Fruit fly (Drosophila melanogaster) whole organism, embryonic: ENCODE measurements around the gene spidey.

Experiments
- Awh ChIP-seq: fragments of 200-800 bp; sonication (Bioruptor generic); IDR thresholded peaks from 2 replicates; pipeline ENCODE4, ENCODE4 v1.3.6; 2022; ENCODE audit warnings: missing biosample characterization, missing genetic modification characterization
- CG10267 ChIP-seq: fragments of 200-800 bp; sonication (Bioruptor generic); optimal IDR thresholded peaks from 2 replicates; lab custom pipeline; 2018; ENCODE audit warnings: missing biosample characterization, mild to moderate bottlenecking, missing genetic modification characterization, moderate library complexity
- CG10959 ChIP-seq: fragments of 200-800 bp; sonication (Bioruptor generic); IDR thresholded peaks from 2 replicates; pipeline ENCODE4 v1.3.6; 2022; ENCODE audit warnings: missing biosample characterization, missing genetic modification characterization
- CG10979 ChIP-seq: fragments of 200-800 bp; sonication (Bioruptor generic); optimal IDR thresholded peaks from 2 replicates; lab custom pipeline; 2018; ENCODE audit warnings: missing biosample characterization, mild to moderate bottlenecking, missing genetic modification characterization, moderate library complexity
- CG11695 ChIP-seq: fragments of 200-800 bp; sonication (Bioruptor generic); IDR thresholded peaks from 3 replicates; pipeline ENCODE4 v1.3.6; 2022; ENCODE audit warnings: missing biosample characterization, missing genetic modification characterization
- CG1233 ChIP-seq: fragments of 200-800 bp; sonication (Bioruptor generic); optimal IDR thresholded peaks from 4 replicates; lab custom pipeline; 2018; ENCODE audit warnings: missing biosample characterization, mild to moderate bottlenecking, missing genetic modification characterization
- CG12769 ChIP-seq: fragments of 200-800 bp; sonication (Bioruptor generic); optimal IDR thresholded peaks from 2 replicates; lab custom pipeline; 2019; ENCODE audit warnings: missing biosample characterization, mild to moderate bottlenecking, missing genetic modification characterization, moderate library complexity
- CG13287 ChIP-seq: fragments of 200-800 bp; sonication (Bioruptor generic); IDR thresholded peaks from 2 replicates; pipeline ENCODE4 v1.3.6; 2022; ENCODE audit warnings: missing biosample characterization, missing genetic modification characterization; ENCODE audit not compliant: partially characterized antibody
- CG13296 ChIP-seq: fragments of 200-800 bp; sonication (Bioruptor generic); optimal IDR thresholded peaks from 3 replicates; lab custom pipeline; 2018; ENCODE audit warnings: missing biosample characterization, mild to moderate bottlenecking, missing genetic modification characterization
- CG13775 ChIP-seq: fragments of 200-800 bp; sonication (Bioruptor generic); optimal IDR thresholded peaks from 3 replicates; lab custom pipeline; 2017; ENCODE audit warnings: missing biosample characterization, mild to moderate bottlenecking, missing genetic modification characterization
- CG14050 ChIP-seq: fragments of 200-800 bp; sonication (Bioruptor generic); IDR thresholded peaks from 3 replicates; pipeline ENCODE4 v1.3.6; 2022; ENCODE audit warnings: missing biosample characterization, missing genetic modification characterization
- CG14710 ChIP-seq: fragments of 200-800 bp; sonication (Bioruptor generic); optimal IDR thresholded peaks from 3 replicates; lab custom pipeline; 2019; ENCODE audit warnings: missing biosample characterization, mild to moderate bottlenecking, missing genetic modification characterization, moderate library complexity
- CG15479 ChIP-seq: fragments of 200-800 bp; sonication (Bioruptor generic); optimal IDR thresholded peaks from 3 replicates; lab custom pipeline; 2019; ENCODE audit warnings: missing biosample characterization, mild to moderate bottlenecking, missing genetic modification characterization, moderate library complexity
- CG17385 ChIP-seq: fragments of 200-800 bp; sonication (Bioruptor generic); optimal IDR thresholded peaks from 3 replicates; lab custom pipeline; 2018; ENCODE audit warnings: missing biosample characterization, mild to moderate bottlenecking, missing genetic modification characterization
- CG2129 ChIP-seq: fragments of 200-800 bp; sonication (Bioruptor generic); IDR thresholded peaks from 2 replicates; pipeline ENCODE4 v1.3.6; 2022; ENCODE audit warnings: missing biosample characterization, missing genetic modification characterization; ENCODE audit not compliant: partially characterized antibody
- CG32772 ChIP-seq: fragments of 200-800 bp; sonication (Bioruptor generic); IDR thresholded peaks from 2 replicates; pipeline ENCODE4 v1.3.6; 2022; ENCODE audit warnings: missing biosample characterization, missing genetic modification characterization
- CG34422 ChIP-seq: fragments of 200-800 bp; sonication (Bioruptor generic); IDR thresholded peaks from 3 replicates; pipeline ENCODE4 v1.3.6; 2022; ENCODE audit warnings: missing biosample characterization, missing genetic modification characterization
- CG4282 ChIP-seq: fragments of 200-800 bp; sonication (Bioruptor generic); optimal IDR thresholded peaks from 2 replicates; lab custom pipeline; 2016; ENCODE audit warnings: missing biosample characterization, missing genetic modification characterization
- CG6272 ChIP-seq: fragments of 200-800 bp; sonication (Bioruptor generic); IDR thresholded peaks from 2 replicates; pipeline ENCODE4 v1.3.6; 2022; ENCODE audit warnings: missing biosample characterization, missing genetic modification characterization
- CG9437 ChIP-seq: fragments of 200-800 bp; sonication (Bioruptor generic); optimal IDR thresholded peaks from 2 replicates; lab custom pipeline; 2018; ENCODE audit warnings: missing biosample characterization, mild to moderate bottlenecking, missing genetic modification characterization
- Ets65A ChIP-seq: fragments of 200-800 bp; sonication (Bioruptor generic); peaks from one replicate; lab custom pipeline; 2016; ENCODE audit warnings: missing biosample characterization, missing genetic modification characterization
- Fer1 ChIP-seq: fragments of 200-800 bp; sonication (Bioruptor generic); optimal IDR thresholded peaks from 2 replicates; lab custom pipeline; 2017; ENCODE audit warnings: missing biosample characterization, mild to moderate bottlenecking, missing genetic modification characterization
- HLH3B ChIP-seq: fragments of 200-800 bp; sonication (Bioruptor generic); IDR thresholded peaks from 2 replicates; pipeline ENCODE4 v1.3.6; 2022; ENCODE audit warnings: missing biosample characterization, missing genetic modification characterization
- MTF-1 ChIP-seq: fragments of 200-800 bp; sonication (Bioruptor generic); optimal IDR thresholded peaks from 2 replicates; lab custom pipeline; 2018; ENCODE audit warnings: missing biosample characterization, mild to moderate bottlenecking, missing genetic modification characterization, borderline replicate concordance
- Nf-YB ChIP-seq: fragments of 200-800 bp; sonication (Bioruptor generic); optimal IDR thresholded peaks from 3 replicates; lab custom pipeline; 2019; ENCODE audit warnings: missing biosample characterization, mild to moderate bottlenecking, missing genetic modification characterization, moderate library complexity
- Opbp ChIP-seq: fragments of 200-800 bp; sonication (Bioruptor generic); IDR thresholded peaks from 3 replicates; pipeline ENCODE4 v1.3.6; 2022; ENCODE audit warnings: missing biosample characterization, missing genetic modification characterization; ENCODE audit not compliant: partially characterized antibody
- Pdp1 ChIP-seq, 2 experiments: fragments of 200-800 bp; sonication (Bioruptor generic); optimal IDR thresholded peaks; 3 replicates each; lab custom pipeline; 2016; ENCODE audit warnings: missing biosample characterization in 2 of 2, missing genetic modification characterization in 2 of 2, mild to moderate bottlenecking in 1 of 2, moderate library complexity in 1 of 2
- Rfx ChIP-seq: fragments of 200-800 bp; sonication (Bioruptor generic); IDR thresholded peaks from 2 replicates; pipeline ENCODE4 v1.3.6; 2022; ENCODE audit warnings: missing biosample characterization, missing genetic modification characterization
- Sry-δ ChIP-seq: fragments of 200-800 bp; sonication (Bioruptor generic); optimal IDR thresholded peaks from 2 replicates; lab custom pipeline; 2016; ENCODE audit warnings: missing biosample characterization, missing genetic modification characterization
- TFAM ChIP-seq: fragments of 200-800 bp; sonication (Bioruptor generic); optimal IDR thresholded peaks from 2 replicates; lab custom pipeline; 2017; ENCODE audit warnings: missing biosample characterization, missing genetic modification characterization, inconsistent platforms
- ap ChIP-seq: fragments of 200-800 bp; sonication (Bioruptor generic); IDR thresholded peaks from 2 replicates; pipeline ENCODE4 v1.3.6; 2022; ENCODE audit warnings: missing biosample characterization, missing genetic modification characterization
- ato ChIP-seq: fragments of 200-800 bp; sonication (Bioruptor generic); IDR thresholded peaks from 2 replicates; pipeline ENCODE4 v1.3.6; 2022; ENCODE audit warnings: missing biosample characterization, missing genetic modification characterization; ENCODE audit not compliant: partially characterized antibody
- br ChIP-seq: fragments of >200 bp; optimal IDR thresholded peaks from 2 replicates; lab custom pipeline; 2017
- bsh ChIP-seq, 2 experiments: fragments of 200-800 bp; sonication (Bioruptor generic); optimal IDR thresholded peaks; 2 replicates each; lab custom pipeline; 2017 to 2018; ENCODE audit warnings: mild to moderate bottlenecking in 2 of 2, missing biosample characterization in 2 of 2, missing genetic modification characterization in 2 of 2, moderate library complexity in 1 of 2
- dati ChIP-seq: fragments of 200-800 bp; sonication (Bioruptor generic); IDR thresholded peaks from 2 replicates; pipeline ENCODE4 v1.3.6; 2022; ENCODE audit warnings: missing biosample characterization, missing genetic modification characterization
- dm ChIP-seq: fragments of 200-800 bp; sonication (Bioruptor generic); optimal IDR thresholded peaks from 3 replicates; lab custom pipeline; 2016; ENCODE audit warnings: missing biosample characterization, missing genetic modification characterization
- ems ChIP-seq: fragments of 200-800 bp; sonication (Bioruptor generic); optimal IDR thresholded peaks from 3 replicates; lab custom pipeline; 2016; ENCODE audit warnings: missing biosample characterization, missing genetic modification characterization
- esg ChIP-seq: fragments of 200-800 bp; sonication (Bioruptor generic); conservative IDR thresholded peaks from 2 replicates; pipeline ENCODE4 v1.3.6; 2022; ENCODE audit warnings: missing biosample characterization, missing genetic modification characterization
- fd64A ChIP-seq: fragments of 200-800 bp; sonication (Bioruptor generic); optimal IDR thresholded peaks from 3 replicates; lab custom pipeline; 2018; ENCODE audit warnings: missing biosample characterization, mild to moderate bottlenecking, missing genetic modification characterization
- hbn ChIP-seq: fragments of 200-800 bp; sonication (Bioruptor generic); IDR thresholded peaks from 2 replicates; pipeline ENCODE4 v1.3.6; 2022; ENCODE audit warnings: missing biosample characterization, missing genetic modification characterization; ENCODE audit not compliant: partially characterized antibody
- knrl ChIP-seq: fragments of 200-800 bp; sonication (Bioruptor generic); IDR thresholded peaks from 3 replicates; pipeline ENCODE4 v1.3.6; 2022; ENCODE audit warnings: missing biosample characterization, missing genetic modification characterization; ENCODE audit not compliant: partially characterized antibody
- pzg ChIP-seq: fragments of 200-800 bp; sonication (Bioruptor generic); optimal IDR thresholded peaks from 3 replicates; lab custom pipeline; 2018; ENCODE audit warnings: missing biosample characterization, mild to moderate bottlenecking, missing genetic modification characterization, moderate library complexity
- salm ChIP-seq: fragments of 200-800 bp; sonication (Bioruptor generic); optimal IDR thresholded peaks from 2 replicates; lab custom pipeline; 2018; ENCODE audit warnings: missing biosample characterization, mild to moderate bottlenecking, missing genetic modification characterization
- slbo ChIP-seq: fragments of 200-800 bp; sonication (Bioruptor generic); IDR thresholded peaks from 2 replicates; pipeline ENCODE4 v1.3.6; 2022; ENCODE audit warnings: missing biosample characterization, missing genetic modification characterization
- sob ChIP-seq: fragments of 200-800 bp; sonication (Bioruptor generic); IDR thresholded peaks from 2 replicates; pipeline ENCODE4 v1.3.6; 2022; ENCODE audit warnings: missing biosample characterization, missing genetic modification characterization
- vnd ChIP-seq: fragments of 200-800 bp; sonication (Bioruptor generic); IDR thresholded peaks from 3 replicates; pipeline ENCODE4 v1.3.6; 2022; ENCODE audit warnings: missing biosample characterization, missing genetic modification characterization; ENCODE audit not compliant: partially characterized antibody
- zen ChIP-seq: fragments of 200-800 bp; sonication (Bioruptor generic); optimal IDR thresholded peaks from 3 replicates; lab custom pipeline; 2018; ENCODE audit warnings: missing biosample characterization, mild to moderate bottlenecking, missing genetic modification characterization, moderate library complexity
- zen2 ChIP-seq: fragments of 200-800 bp; sonication (Bioruptor generic); IDR thresholded peaks from 3 replicates; pipeline ENCODE4 v1.3.6; 2022; ENCODE audit warnings: missing biosample characterization, missing genetic modification characterization; ENCODE audit not compliant: partially characterized antibody

The spidey gene

DNA sequence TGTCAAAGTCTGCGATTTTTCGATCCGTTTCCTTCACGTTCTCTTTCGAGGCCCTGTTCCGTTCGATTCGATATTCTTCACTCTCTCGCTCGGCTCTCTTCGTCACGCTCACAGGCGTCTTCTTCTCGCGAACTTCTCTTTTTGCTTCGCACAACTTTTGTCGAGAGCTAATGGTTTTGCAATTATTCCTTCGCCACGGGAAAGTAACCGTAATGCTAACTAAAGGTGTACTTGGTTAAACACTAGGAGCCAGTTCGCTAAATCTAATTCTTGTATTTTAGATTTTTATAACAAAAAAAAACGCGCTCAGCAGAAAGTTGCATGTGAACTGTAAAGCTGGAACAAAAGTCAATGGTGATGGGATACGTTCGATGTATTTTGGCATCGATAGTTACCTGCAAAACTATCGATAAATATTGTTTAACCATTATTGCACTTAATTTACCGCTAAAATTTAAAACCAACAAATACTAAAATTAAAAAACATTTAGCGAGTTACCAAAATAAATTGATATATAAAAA is 22.4 kb downstream of the spidey start, which contains the start of gene mahe (continued):
- TF ChIP-seq HLH3B (GFP tag; lab: Robert Waterston, UW) (0 out of 2 replicates have a peak, but pooled peaks have one; percentile 7), Rfx (peak; percentile 8; the same call in 1 of the 2 replicates), ato (peak; percentile 65), Opbp (GFP tag; lab: Robert Waterston, UW) (peak; percentile 88; the same call in 2 of the 3 replicates), CG34422 (no peak), CG2129 (GFP tag; lab: Robert Waterston, UW) (peak; percentile 77), CG13296 (GFP tag; lab: Kevin White, UChicago) (peak; percentile 42), CG13287 (GFP tag; lab: Robert Waterston, UW) (peak; percentile 92), CG11695 (GFP tag; lab: Robert Waterston, UW) (no peak), CG9437 (GFP tag; lab: Kevin White, UChicago) (no peak), knrl (GFP tag; lab: Robert Waterston, UW) (peak; percentile 80), dm (GFP tag; lab: Kevin White, UChicago) (no peak), Ets65A (GFP tag; lab: Kevin White, UChicago) (no peak), fd64A (GFP tag; lab: Kevin White, UChicago) (no peak), zen (tag; lab: Kevin White, UChicago) (peak; percentile 37), zen2 (GFP tag; lab: Robert Waterston, UW) (peak; percentile 61; the same call in 1 of the 3 replicates), Pdp1 (GFP tag; optimal IDR thresholded peaks at IDR 0.05; lab: Kevin White, UChicago) (peak in 1 of 2 experiments; percentile 14), CG1233 (peak; percentile 60), CG14710 (peak; percentile 37), CG17385 (GFP tag; lab: Kevin White, UChicago) (peak; percentile 49), vnd (GFP tag; lab: Robert Waterston, UW) (peak; percentile 69; the same call in 2 of the 3 replicates), slbo (GFP tag; lab: Robert Waterston, UW) (no peak), Awh (no peak), bsh (GFP tag; optimal IDR thresholded peaks at IDR 0.05; lab: Kevin White, UChicago) (no peak), dati (no peak), Sry-δ (peak; percentile 89), pzg (GFP tag; lab: Kevin White, UChicago) (peak; percentile 57), hbn (GFP tag; lab: Robert Waterston, UW) (peak; percentile 75), CG10267 (tag; lab: Kevin White, UChicago) (peak; percentile 29), CG4282 (GFP tag; lab: Kevin White, UChicago) (no peak), CG15479 (GFP tag; lab: Kevin White, UChicago) (peak; percentile 25)

DNA sequence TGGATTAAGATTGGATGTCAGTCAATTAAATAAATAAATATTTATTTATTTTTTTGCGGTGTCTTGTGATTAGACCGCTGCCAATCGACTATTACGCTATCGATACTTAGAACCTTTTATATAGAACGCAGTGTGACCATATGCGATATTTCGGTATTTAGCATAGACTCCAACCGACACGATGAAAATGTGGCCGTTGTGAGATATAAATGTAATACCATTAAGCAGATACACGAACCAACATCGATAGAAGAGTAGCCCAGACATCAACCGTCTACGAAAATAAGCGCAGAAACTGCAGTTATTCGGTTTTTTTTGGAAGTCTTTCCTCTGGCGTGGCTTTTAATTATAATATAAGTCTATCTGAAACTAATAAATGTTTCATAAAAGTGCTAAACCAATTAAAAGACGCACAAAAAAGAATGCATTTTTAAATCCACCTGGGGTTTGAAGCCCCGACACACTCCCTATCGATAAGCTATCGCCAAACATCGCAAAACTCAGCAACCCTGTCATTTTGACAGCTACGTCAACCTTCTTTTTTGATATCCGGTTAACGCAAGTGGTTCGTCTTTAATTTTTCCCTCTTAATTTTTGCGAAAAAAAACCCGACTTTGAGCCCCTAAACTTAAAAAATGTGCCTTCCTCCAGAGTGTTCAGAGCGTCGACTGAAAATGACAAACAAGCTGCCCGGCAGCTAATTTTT is 24.6 kb downstream of the spidey start, which contains the start of the genes Dhdds and RpS14a:
Dhdds (minus strand) TSS at position 142 of the 706 bp plus-strand sequence.
RpS14a (plus strand) TSS at position 533 of the 706 bp plus-strand sequence.
- TF ChIP-seq TFAM (GFP tag; lab: Kevin White, UChicago) (no peak), CG34422 (peak; percentile 23; the same call in 1 of the 3 replicates), CG32772 (GFP tag; lab: Robert Waterston, UW) (no peak), CG6272 (0 out of 2 replicates have a peak, but pooled peaks have one; percentile 13), CG12769 (tag; lab: Kevin White, UChicago) (no peak), Nf-YB (GFP tag; lab: Kevin White, UChicago) (peak; percentile 18), CG13775 (GFP tag; lab: Kevin White, UChicago) (peak; percentile 89), CG14050 (GFP tag; lab: Robert Waterston, UW) (no peak), MTF-1 (GFP tag; lab: Kevin White, UChicago) (peak; percentile 68), CG10979 (tag; lab: Kevin White, UChicago) (peak; percentile 43), ems (GFP tag; lab: Kevin White, UChicago) (no peak), salm (tag; lab: Kevin White, UChicago) (peak; percentile 56), CG10959 (no peak), sob (GFP tag; lab: Robert Waterston, UW) (no peak), esg (GFP tag; lab: Robert Waterston, UW) (no peak), ap (GFP tag; lab: Robert Waterston, UW) (no peak), br (lab: Kevin White, UChicago) (no peak), CG13296 (GFP tag; lab: Kevin White, UChicago) (peak; percentile 67), Fer1 (GFP tag; lab: Kevin White, UChicago) (peak; percentile 67)
